Fruit fly (Drosophila melanogaster): ENCODE measurements around the gene CG10359.

dm6 chr3L:3639324-3639723, 27.3 kb downstream of the CG10359 start:
- TF ChIP-seq Eip78C (GFP tag) (peak; percentile 74), CG6854 (GFP tag; optimal IDR thresholded peaks at IDR 0.05) (no peak), Smox (GFP tag; optimal IDR thresholded peaks at IDR 0.05) (no peak), Gug (GFP tag; IDR thresholded peaks at IDR 0.05) (no peak; the same call in 1 of the 2 replicates), CG6163 (GFP tag; IDR thresholded peaks at IDR 0.05) (no peak)
